Worm (Caenorhabditis elegans) whole organism, late embryonic: ENCODE results near the gene cyp-33E1.

Source experiments
- ceh-14 ChIP-seq: sonication (generic microtip); optimal IDR thresholded peaks from 2 replicates; lab custom pipeline; 2016; ENCODE audit warnings: missing genotype, missing genetic modification characterization, missing compliant biosample characterization
- ceh-6 ChIP-seq: fragments of 200-800 bp; sonication (Bioruptor generic); optimal IDR thresholded peaks from 2 replicates; lab custom pipeline; 2018; ENCODE audit warnings: mild to moderate bottlenecking, missing genetic modification characterization, missing compliant biosample characterization
- ets-4 ChIP-seq: sonication (generic microtip); optimal IDR thresholded peaks from 2 replicates; lab custom pipeline; 2016; ENCODE audit warnings: missing genetic modification characterization, missing compliant biosample characterization
- nhr-11 ChIP-seq: fragments of 150-350 bp; optimal IDR thresholded peaks from 2 replicates; lab custom pipeline; 2014; ENCODE audit warnings: missing biosample characterization, missing genetic modification characterization
- pag-3 ChIP-seq: sonication (generic microtip); optimal IDR thresholded peaks from 2 replicates; lab custom pipeline; 2016; ENCODE audit warnings: missing compliant biosample characterization, missing genetic modification characterization, borderline replicate concordance
- pha-4 ChIP-seq: fragments of 150-350 bp; optimal IDR thresholded peaks from 2 replicates; lab custom pipeline; 2018; ENCODE audit warnings: missing biosample characterization, missing genetic modification reagents, missing genetic modification characterization
- pqm-1 ChIP-seq: sonication (generic microtip); optimal IDR thresholded peaks from 2 replicates; lab custom pipeline; 2016; ENCODE audit warnings: missing genetic modification characterization, missing compliant biosample characterization
- tbx-7 ChIP-seq: sonication (generic microtip); optimal IDR thresholded peaks from 2 replicates; lab custom pipeline; 2016; ENCODE audit warnings: missing genotype, missing genetic modification characterization, missing compliant biosample characterization
- unc-86 ChIP-seq: sonication (generic microtip); optimal IDR thresholded peaks from 2 replicates; lab custom pipeline; 2016; ENCODE audit warnings: missing genetic modification characterization, missing compliant biosample characterization
- zip-5 ChIP-seq: sonication (generic microtip); optimal IDR thresholded peaks from 2 replicates; lab custom pipeline; 2016; ENCODE audit warnings: missing genetic modification characterization, missing compliant biosample characterization

ce11 chrIV:8679225-8679624 is 30.8 kb upstream of the cyp-33E1 start, which contains the start of gene nlp-60:
- no peak for TF ChIP-seq zip-5 (tag; lab: Kevin White, UChicago)
- no peak for TF ChIP-seq ets-4 (tag; lab: Kevin White, UChicago)
- TF ChIP-seq pha-4 (tag; lab: Kevin White, UChicago) = no peak
- TF ChIP-seq tbx-7 = no peak
- no peak for TF ChIP-seq pqm-1 (tag; lab: Kevin White, UChicago)
- no peak for TF ChIP-seq unc-86 (tag; lab: Kevin White, UChicago)
- no peak for TF ChIP-seq ceh-6 (GFP tag; lab: Kevin White, UChicago)
- TF ChIP-seq nhr-11 (tag; lab: Kevin White, UChicago) = no peak
- no peak for TF ChIP-seq ceh-14
- TF ChIP-seq pag-3 = no peak
